Worm (Caenorhabditis elegans): ENCODE results near the gene Y75B12B.1.

Gene Y75B12B.1

ce11 chrV:15139811-15140210 is 44.7 kb upstream of the Y75B12B.1 start:
- peak; percentile 3 for TF ChIP-seq nhr-80 (tag; optimal IDR thresholded peaks at IDR 0.05)
- TF ChIP-seq ztf-18 (tag; optimal IDR thresholded peaks at IDR 0.05) = no peak

ce11 chrV:15140247-15140646 is 44.3 kb upstream of the Y75B12B.1 start, which contains the start of gene K08F9.3:
Gene K08F9.3, plus strand, starts transcription at chrV:15140547.
- no peak for TF ChIP-seq mes-4 (tag; optimal IDR thresholded peaks at IDR 0.05)
- no peak for TF ChIP-seq cebp-2 (GFP tag; IDR thresholded peaks at IDR 0.05)
- no peak for TF ChIP-seq nhr-179 (tag; optimal IDR thresholded peaks at IDR 0.05)
- TF ChIP-seq athp-1 (tag; optimal IDR thresholded peaks at IDR 0.05) = no peak
- TF ChIP-seq egrh-3 (GFP tag; IDR thresholded peaks at IDR 0.05) = no peak
- TF ChIP-seq bed-1 (GFP tag; IDR thresholded peaks at IDR 0.05) = no peak
- TF ChIP-seq tlf-1 (GFP tag; optimal IDR thresholded peaks at IDR 0.05) = no peak
- no peak for TF ChIP-seq nhr-90 (tag; optimal IDR thresholded peaks at IDR 0.05)
- TF ChIP-seq T26A5.8 (tag; optimal IDR thresholded peaks at IDR 0.05) = no peak
- no peak for TF ChIP-seq zfh-2 (GFP tag; conservative IDR thresholded peaks at IDR 0.05)
- TF ChIP-seq repo-1 (tag; optimal IDR thresholded peaks at IDR 0.05) = no peak
- TF ChIP-seq egl-18 (GFP tag; IDR thresholded peaks at IDR 0.05) = no peak
- no peak for TF ChIP-seq aptf-2 (GFP tag; conservative IDR thresholded peaks at IDR 0.05)
- no peak for TF ChIP-seq somi-1 (GFP tag; optimal IDR thresholded peaks at IDR 0.05)
- no peak for TF ChIP-seq madf-10 (tag; optimal IDR thresholded peaks at IDR 0.05)
- TF ChIP-seq ekl-4 (GFP tag; IDR thresholded peaks at IDR 0.05) = no peak
- no peak for TF ChIP-seq ztf-26 (tag; optimal IDR thresholded peaks at IDR 0.05)
- TF ChIP-seq Y53G8AR.9 (GFP tag; conservative IDR thresholded peaks at IDR 0.05) = no peak
- no peak for TF ChIP-seq gei-17 (GFP tag; optimal IDR thresholded peaks at IDR 0.05)
- no peak for TF ChIP-seq lsl-1 (GFP tag; optimal IDR thresholded peaks at IDR 0.05)

ce11 chrV:15143285-15143684 is 41.2 kb upstream of the Y75B12B.1 start, which contains the start of gene K08F9.1:
Gene K08F9.1, minus strand, starts transcription at chrV:15143385.
- no peak for TF ChIP-seq ccch-3 (GFP tag; optimal IDR thresholded peaks at IDR 0.05)
- TF ChIP-seq dpff-1 (tag; optimal IDR thresholded peaks at IDR 0.05) = no peak
- no peak for TF ChIP-seq attf-3 (GFP tag; conservative IDR thresholded peaks at IDR 0.05)
- TF ChIP-seq B0035.1 (tag; optimal IDR thresholded peaks at IDR 0.05) = no peak
- no peak for TF ChIP-seq die-1 (tag; optimal IDR thresholded peaks at IDR 0.05)
- no peak for TF ChIP-seq bed-1 (GFP tag; IDR thresholded peaks at IDR 0.05)
- TF ChIP-seq Y53F4B.3 (GFP tag; IDR thresholded peaks at IDR 0.05) = no peak
- TF ChIP-seq nfya-2 (GFP tag; IDR thresholded peaks at IDR 0.05) = no peak
- TF ChIP-seq snpc-4 (GFP tag; optimal IDR thresholded peaks at IDR 0.05) = no peak
- no peak for TF ChIP-seq snpc-4 (tag; optimal IDR thresholded peaks at IDR 0.05)
- TF ChIP-seq ztf-3 (GFP tag; optimal IDR thresholded peaks at IDR 0.05) = no peak
- TF ChIP-seq mel-28 (tag; optimal IDR thresholded peaks at IDR 0.05; ENCODE audit: borderline replicate concordance) = no peak

- TF ChIP-seq ccch-3 (GFP tag; optimal IDR thresholded peaks at IDR 0.05) (no peak), hlh-12 (tag; optimal IDR thresholded peaks at IDR 0.05) (no peak), ztf-3 (GFP tag; optimal IDR thresholded peaks at IDR 0.05) (no peak), C06A6.2 (GFP tag; conservative IDR thresholded peaks at IDR 0.05) (no peak), ztf-22 (GFP tag; optimal IDR thresholded peaks at IDR 0.05) (no peak), hmg-20 (GFP tag; IDR thresholded peaks at IDR 0.05) (no peak), hmg-1.2 (GFP tag; IDR thresholded peaks at IDR 0.05) (peak; percentile 92), akir-1 (GFP tag; optimal IDR thresholded peaks at IDR 0.05) (no peak), ceh-100 (GFP tag; IDR thresholded peaks at IDR 0.05) (peak; percentile 88), ets-4 (GFP tag; optimal IDR thresholded peaks at IDR 0.05) (no peak), mcd-1 (GFP tag; IDR thresholded peaks at IDR 0.05) (peak; percentile 86), F10E7.11 (tag; optimal IDR thresholded peaks at IDR 0.05) (no peak), ekl-4 (GFP tag; IDR thresholded peaks at IDR 0.05) (no peak), C17E4.6 (GFP tag; IDR thresholded peaks at IDR 0.05) (no peak), rpc-1 (optimal IDR thresholded peaks at IDR 0.05) (no peak), rpc-1 (tag; optimal IDR thresholded peaks at IDR 0.05) (no peak), lsl-1 (GFP tag; optimal IDR thresholded peaks at IDR 0.05) (no peak), Y79H2A.3 (GFP tag; conservative IDR thresholded peaks at IDR 0.05) (no peak), attf-5 (GFP tag; optimal IDR thresholded peaks at IDR 0.05) (peak; percentile 1)
These were observed 40.7 kb upstream of the Y75B12B.1 start, which contains the start of gene K08F9.4 for ce11 chrV:15143798-15144197. Gene K08F9.4, plus strand, starts transcription at chrV:15144019.

Measured in whole organism, young adult.